Worm (Caenorhabditis elegans): ENCODE results near the gene srx-133.
A peak's percentile ranks its signal among the peaks of the same experiment; 100 is the strongest.

DNA sequence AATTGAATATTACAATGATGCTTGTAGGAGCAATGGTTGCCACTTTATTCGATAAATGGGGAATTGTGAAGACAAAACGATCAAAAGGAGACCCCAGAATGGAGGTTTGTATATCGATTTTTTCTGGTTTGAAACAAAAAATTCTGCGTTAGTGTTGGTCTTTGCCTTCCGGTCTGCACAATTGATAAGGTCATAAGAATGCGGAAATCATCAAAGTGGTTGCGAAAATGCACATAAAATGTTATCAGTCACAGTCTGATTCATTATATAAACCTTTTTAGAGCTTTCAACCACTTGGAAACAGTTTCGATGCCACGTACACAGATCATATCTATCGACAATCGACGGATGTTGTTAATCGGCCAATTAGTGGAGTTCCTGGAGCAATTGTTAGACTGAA, 45.1 kb downstream of the srx-133 start:
- no peak for TF ChIP-seq unc-86 (tag; optimal IDR thresholded peaks at IDR 0.05)
- peak; percentile 51 for TF ChIP-seq elt-2 (tag; optimal IDR thresholded peaks at IDR 0.05)
- no peak for TF ChIP-seq lin-11 (tag; optimal IDR thresholded peaks at IDR 0.05)
- no peak for TF ChIP-seq ceh-30 (tag; optimal IDR thresholded peaks at IDR 0.05)
- TF ChIP-seq Y22D7AL.16 (tag; optimal IDR thresholded peaks at IDR 0.05): no peak
- no peak for TF ChIP-seq K09A11.1 (tag; optimal IDR thresholded peaks at IDR 0.05; ENCODE audit: insufficient read depth)
- TF ChIP-seq C38D4.7 (GFP tag; optimal IDR thresholded peaks at IDR 0.05): no peak
